Worm (Caenorhabditis elegans) whole organism, L1 larva: ENCODE data around the gene arle-14.

Experiments used
- ama-1 ChIP-seq: fragments of 150-350 bp; optimal IDR thresholded peaks from 2 replicates; lab custom pipeline; 2014
- dpl-1 ChIP-seq, 3 experiments: fragments of 150-350 bp in 2 of 3; sonication (generic microtip) in 1 of 3; optimal IDR thresholded peaks; 2 replicates each; lab custom pipeline; 2014 to 2017; ENCODE audit warnings: missing biosample characterization in 3 of 3, missing genetic modification characterization in 3 of 3, missing genetic modification reagents in 3 of 3
- egl-13 ChIP-seq: sonication (generic microtip); optimal IDR thresholded peaks from 2 replicates; lab custom pipeline; 2016; ENCODE audit warnings: missing genotype, missing genetic modification reagents, missing genetic modification characterization, missing compliant biosample characterization
- elt-2 ChIP-seq: sonication (generic microtip); optimal IDR thresholded peaks from 2 replicates; lab custom pipeline; 2016; ENCODE audit warnings: missing genetic modification characterization, mild to moderate bottlenecking, inconsistent platforms, missing compliant biosample characterization, missing genetic modification reagents
- fkh-10 ChIP-seq: sonication (generic microtip); optimal IDR thresholded peaks from 2 replicates; lab custom pipeline; 2017; ENCODE audit warnings: missing biosample characterization, missing genetic modification reagents, missing genetic modification characterization
- grh-1 ChIP-seq: fragments of 200-800 bp; sonication (Bioruptor generic); IDR thresholded peaks from 2 replicates; pipeline ENCODE4 v1.3.6; 2022; ENCODE audit warnings: missing genetic modification reagents, missing genetic modification characterization, missing compliant biosample characterization
- mdl-1 ChIP-seq, 2 experiments: fragments of 150-350 bp; optimal IDR thresholded peaks; 2 replicates each; lab custom pipeline; 2014 to 2017; ENCODE audit warnings: missing biosample characterization in 2 of 2, missing genetic modification characterization in 2 of 2, inconsistent platforms in 1 of 2
- nhr-12 ChIP-seq: sonication (generic microtip); optimal IDR thresholded peaks from 2 replicates; lab custom pipeline; 2017; ENCODE audit warnings: missing biosample characterization, missing genetic modification characterization
- nhr-237 ChIP-seq: fragments of 150-350 bp; optimal IDR thresholded peaks from 2 replicates; lab custom pipeline; 2014; ENCODE audit warnings: missing biosample characterization, missing genetic modification characterization
- nhr-76 ChIP-seq: sonication (generic microtip); optimal IDR thresholded peaks from 2 replicates; lab custom pipeline; 2017; ENCODE audit warnings: missing biosample characterization, missing genetic modification characterization
- nhr-77 ChIP-seq: fragments of 150-350 bp; optimal IDR thresholded peaks from 2 replicates; lab custom pipeline; 2014; ENCODE audit warnings: missing biosample characterization, missing genetic modification characterization
- sox-4 ChIP-seq: sonication (generic microtip); optimal IDR thresholded peaks from 2 replicates; lab custom pipeline; 2016; ENCODE audit warnings: missing genetic modification characterization, missing compliant biosample characterization
- sptf-1 ChIP-seq: fragments of 150-350 bp; optimal IDR thresholded peaks from 2 replicates; lab custom pipeline; 2014; ENCODE audit warnings: missing biosample characterization, missing genetic modification characterization

- TF ChIP-seq ama-1 (lab: Kevin White, UChicago) (no peak), sox-4 (tag; lab: Kevin White, UChicago) (no peak), nhr-237 (tag; lab: Kevin White, UChicago) (no peak), sptf-1 (tag; lab: Kevin White, UChicago) (no peak), nhr-76 (no peak), fkh-10 (no peak), egl-13 (tag; lab: Kevin White, UChicago) (no peak), dpl-1 (GFP tag; optimal IDR thresholded peaks at IDR 0.05; lab: Kevin White, UChicago) (no peak), nhr-12 (tag; lab: Kevin White, UChicago) (no peak), mdl-1 (tag; optimal IDR thresholded peaks at IDR 0.05; lab: Kevin White, UChicago) (no peak), grh-1 (GFP tag; lab: Robert Waterston, UW) (no peak), nhr-77 (tag; lab: Kevin White, UChicago) (no peak), elt-2 (tag; lab: Kevin White, UChicago) (no peak)
These were observed 35.8 kb upstream of the arle-14 start, which contains the start of gene sdz-21 for ce11 chrIII:5656941-5657340.
